Fruit fly (Drosophila melanogaster): Measurements from ENCODE around the gene CG12728.

CG12728 gene

dm6 chrX:5932345-5932995 lies 9.9 kb upstream of the CG12728 start:
- TF ChIP-seq Jra (GFP tag; optimal IDR thresholded peaks at IDR 0.05): no peak
- peak; percentile 45 for TF ChIP-seq OdsH (GFP tag; optimal IDR thresholded peaks at IDR 0.05)
- TF ChIP-seq woc (GFP tag; optimal IDR thresholded peaks at IDR 0.05): peak; percentile 58
- peak; percentile 47 for TF ChIP-seq rgr (GFP tag; optimal IDR thresholded peaks at IDR 0.05)
- no peak for TF ChIP-seq lola (GFP tag; optimal IDR thresholded peaks at IDR 0.05)
- TF ChIP-seq sage (GFP tag; optimal IDR thresholded peaks at IDR 0.05): no peak
- no peak for TF ChIP-seq Hr83 (GFP tag; optimal IDR thresholded peaks at IDR 0.05; ENCODE audit: poor library complexity, severe bottlenecking)
- TF ChIP-seq sv (GFP tag; optimal IDR thresholded peaks at IDR 0.05): no peak
- TF ChIP-seq Dif (GFP tag; optimal IDR thresholded peaks at IDR 0.05; ENCODE audit: partially characterized antibody): no peak
- no peak for TF ChIP-seq tai (GFP tag; optimal IDR thresholded peaks at IDR 0.05)
- peak; percentile 31 for TF ChIP-seq Sp1 (GFP tag; optimal IDR thresholded peaks at IDR 0.05)
- TF ChIP-seq br (GFP tag; optimal IDR thresholded peaks at IDR 0.05): peak; percentile 51
- TF ChIP-seq jim (GFP tag; optimal IDR thresholded peaks at IDR 0.05): no peak
- no peak for TF ChIP-seq Abd-B (GFP tag; optimal IDR thresholded peaks at IDR 0.05)
- TF ChIP-seq CG9705 (GFP tag; optimal IDR thresholded peaks at IDR 0.05): peak; percentile 42
- no peak for TF ChIP-seq dsf (GFP tag; optimal IDR thresholded peaks at IDR 0.05; ENCODE audit: borderline replicate concordance)
- TF ChIP-seq ey (GFP tag; optimal IDR thresholded peaks at IDR 0.05): peak; percentile 67
- TF ChIP-seq GATAd (GFP tag; optimal IDR thresholded peaks at IDR 0.05): no peak
- TF ChIP-seq HLH106 (tag; optimal IDR thresholded peaks at IDR 0.05): peak; percentile 58
- TF ChIP-seq h (GFP tag; optimal IDR thresholded peaks at IDR 0.05): peak; percentile 56
- TF ChIP-seq Myc (optimal IDR thresholded peaks at IDR 0.05): no peak
- TF ChIP-seq CrebA (GFP tag; optimal IDR thresholded peaks at IDR 0.05; ENCODE audit: borderline replicate concordance): no peak
- TF ChIP-seq dmrt93B (GFP tag; optimal IDR thresholded peaks at IDR 0.05): peak; percentile 43
- TF ChIP-seq pan (optimal IDR thresholded peaks at IDR 0.05): no peak
- TF ChIP-seq Rel (GFP tag; optimal IDR thresholded peaks at IDR 0.05): no peak
- TF ChIP-seq Rel (tag; optimal IDR thresholded peaks at IDR 0.05): no peak
- no peak for TF ChIP-seq Vsx2 (GFP tag; optimal IDR thresholded peaks at IDR 0.05; ENCODE audit: partially characterized antibody)
- TF ChIP-seq brk (GFP tag; optimal IDR thresholded peaks at IDR 0.05): no peak
- TF ChIP-seq fru (GFP tag; optimal IDR thresholded peaks at IDR 0.05): peak; percentile 56
- no peak for TF ChIP-seq N (GFP tag; optimal IDR thresholded peaks at IDR 0.05)
- TF ChIP-seq Hr78 (GFP tag; optimal IDR thresholded peaks at IDR 0.05): no peak
- peak; percentile 54 for TF ChIP-seq psq (GFP tag; optimal IDR thresholded peaks at IDR 0.05)
- no peak for TF ChIP-seq Mio (GFP tag; optimal IDR thresholded peaks at IDR 0.05)
- TF ChIP-seq CG32264 (GFP tag; optimal IDR thresholded peaks at IDR 0.05): no peak
- TF ChIP-seq foxo (GFP tag; optimal IDR thresholded peaks at IDR 0.05): peak in 1 of 2 experiments; percentile 65
- no peak for TF ChIP-seq usp (GFP tag; optimal IDR thresholded peaks at IDR 0.05)
- peak; percentile 37 for TF ChIP-seq Hnf4 (GFP tag; optimal IDR thresholded peaks at IDR 0.05)
- TF ChIP-seq Dfd (GFP tag; optimal IDR thresholded peaks at IDR 0.05): no peak
- TF ChIP-seq dl (GFP tag; optimal IDR thresholded peaks at IDR 0.05; ENCODE audit: insufficient read depth in 1 of 2, partially characterized antibody in 2 of 2): no peak

- TF ChIP-seq dl (GFP tag; optimal IDR thresholded peaks at IDR 0.05; ENCODE audit: insufficient read depth in 1 of 2, partially characterized antibody in 2 of 2) (no peak), jim (GFP tag; optimal IDR thresholded peaks at IDR 0.05) (no peak), pan (optimal IDR thresholded peaks at IDR 0.05) (no peak), Hr78 (GFP tag; optimal IDR thresholded peaks at IDR 0.05) (no peak), Hr83 (GFP tag; optimal IDR thresholded peaks at IDR 0.05; ENCODE audit: poor library complexity, severe bottlenecking) (no peak), usp (GFP tag; optimal IDR thresholded peaks at IDR 0.05) (no peak), woc (GFP tag; optimal IDR thresholded peaks at IDR 0.05) (no peak), foxo (GFP tag; optimal IDR thresholded peaks at IDR 0.05) (no peak), Dfd (GFP tag; optimal IDR thresholded peaks at IDR 0.05) (peak; percentile 59), tai (GFP tag; optimal IDR thresholded peaks at IDR 0.05) (no peak), Sp1 (GFP tag; optimal IDR thresholded peaks at IDR 0.05) (peak; percentile 63), Jra (GFP tag; optimal IDR thresholded peaks at IDR 0.05) (no peak)
Measured at dm6 chrX:5935072-5935738, 7.2 kb upstream of the CG12728 start.
